Fruit fly (Drosophila melanogaster) whole organism, embryonic: ENCODE data around the gene CG17652.
A peak's percentile ranks its signal among the peaks of the same experiment; 100 is the strongest.

Source experiments
- Bgb ChIP-seq: fragments of 200-800 bp; sonication (Bioruptor generic); IDR thresholded peaks from 2 replicates; pipeline ENCODE4 v1.3.6; 2022; ENCODE audit warnings: missing biosample characterization, missing genetic modification characterization; ENCODE audit not compliant: partially characterized antibody
- BtbVII ChIP-seq: fragments of 200-800 bp; sonication (Bioruptor generic); optimal IDR thresholded peaks from 3 replicates; lab custom pipeline; 2017; ENCODE audit warnings: missing biosample characterization, mild to moderate bottlenecking, missing genetic modification characterization
- CG10565 ChIP-seq: fragments of 200-800 bp; sonication (Bioruptor generic); optimal IDR thresholded peaks from 3 replicates; lab custom pipeline; 2016; ENCODE audit warnings: missing biosample characterization, mild to moderate bottlenecking, missing genetic modification characterization
- CG11723 ChIP-seq: fragments of 200-800 bp; sonication (Bioruptor generic); optimal IDR thresholded peaks from 2 replicates; lab custom pipeline; 2017; ENCODE audit warnings: missing biosample characterization, mild to moderate bottlenecking, missing genetic modification characterization
- CG12155 ChIP-seq: fragments of 200-800 bp; sonication (Bioruptor generic); optimal IDR thresholded peaks from 3 replicates; lab custom pipeline; 2016; ENCODE audit warnings: missing biosample characterization, missing genetic modification characterization
- CG12219 ChIP-seq: fragments of 200-800 bp; sonication (Bioruptor generic); optimal IDR thresholded peaks from 3 replicates; lab custom pipeline; 2018; ENCODE audit warnings: missing biosample characterization, mild to moderate bottlenecking, missing genetic modification characterization
- CG12299 ChIP-seq: fragments of 200-800 bp; sonication (Bioruptor generic); optimal IDR thresholded peaks from 2 replicates; lab custom pipeline; 2018; ENCODE audit warnings: missing biosample characterization, mild to moderate bottlenecking, missing genetic modification characterization
- CG1233 ChIP-seq: fragments of 200-800 bp; sonication (Bioruptor generic); optimal IDR thresholded peaks from 4 replicates; lab custom pipeline; 2018; ENCODE audit warnings: missing biosample characterization, mild to moderate bottlenecking, missing genetic modification characterization
- CG13296 ChIP-seq: fragments of 200-800 bp; sonication (Bioruptor generic); optimal IDR thresholded peaks from 3 replicates; lab custom pipeline; 2018; ENCODE audit warnings: missing biosample characterization, mild to moderate bottlenecking, missing genetic modification characterization
- CG16813 ChIP-seq: fragments of 200-800 bp; sonication (Bioruptor generic); IDR thresholded peaks from 3 replicates; pipeline ENCODE4 v1.3.6; 2022; ENCODE audit warnings: missing biosample characterization, missing genetic modification characterization; ENCODE audit not compliant: partially characterized antibody
- CG1832 ChIP-seq: fragments of 200-800 bp; sonication (Bioruptor generic); optimal IDR thresholded peaks from 2 replicates; lab custom pipeline; 2017; ENCODE audit warnings: missing biosample characterization, mild to moderate bottlenecking, missing genetic modification characterization, inconsistent platforms
- CG18476 ChIP-seq: fragments of 200-800 bp; sonication (Bioruptor generic); optimal IDR thresholded peaks from 2 replicates; lab custom pipeline; 2016; ENCODE audit warnings: missing biosample characterization, mild to moderate bottlenecking, missing genetic modification characterization
- CG2889 ChIP-seq: fragments of 200-800 bp; sonication (Bioruptor generic); IDR thresholded peaks from 3 replicates; pipeline ENCODE4 v1.3.6; 2022; ENCODE audit warnings: missing biosample characterization, missing genetic modification characterization
- CG30431 ChIP-seq: fragments of 200-800 bp; sonication (Bioruptor generic); optimal IDR thresholded peaks from 2 replicates; lab custom pipeline; 2017; ENCODE audit warnings: missing biosample characterization, missing genetic modification characterization
- CG34376 ChIP-seq: fragments of 200-800 bp; sonication (Bioruptor generic); optimal IDR thresholded peaks from 2 replicates; lab custom pipeline; 2018; ENCODE audit warnings: missing biosample characterization, mild to moderate bottlenecking, missing genetic modification characterization
- CG3995 ChIP-seq: fragments of 200-800 bp; sonication (Bioruptor generic); optimal IDR thresholded peaks from 3 replicates; lab custom pipeline; 2016; ENCODE audit warnings: missing biosample characterization, missing genetic modification characterization
- CG9215 ChIP-seq: fragments of 200-800 bp; sonication (Bioruptor generic); IDR thresholded peaks from 2 replicates; pipeline ENCODE4 v1.3.6; 2022; ENCODE audit warnings: missing biosample characterization, missing genetic modification characterization
- CTCF ChIP-seq: fragments of 200-800 bp; sonication (Bioruptor generic); optimal IDR thresholded peaks from 2 replicates; lab custom pipeline; 2017; ENCODE audit warnings: missing biosample characterization, mild to moderate bottlenecking, missing genetic modification characterization, moderate library complexity
- D ChIP-seq, 2 experiments: fragments of 200-800 bp in 1 of 2; fragments of >200 bp in 1 of 2; sonication (Bioruptor generic) in 1 of 2; optimal IDR thresholded peaks; 2 replicates in 1 of 2; 3 replicates in 1 of 2; lab custom pipeline; 2017; ENCODE audit warnings: mild to moderate bottlenecking in 1 of 2, missing biosample characterization in 1 of 2, missing genetic modification characterization in 1 of 2, missing genetic modification reagents in 1 of 2
- D19B ChIP-seq: fragments of 200-800 bp; sonication (Bioruptor generic); optimal IDR thresholded peaks from 2 replicates; lab custom pipeline; 2017; ENCODE audit warnings: missing biosample characterization, mild to moderate bottlenecking, missing genetic modification characterization
- Dll ChIP-seq: fragments of 200-800 bp; sonication (Bioruptor generic); IDR thresholded peaks from 4 replicates; pipeline ENCODE4 v1.3.6; 2022; ENCODE audit warnings: missing biosample characterization, missing genetic modification characterization; ENCODE audit not compliant: partially characterized antibody
- Drgx ChIP-seq: fragments of 200-800 bp; sonication (Bioruptor generic); IDR thresholded peaks from 2 replicates; pipeline ENCODE4 v1.3.6; 2022; ENCODE audit warnings: missing biosample characterization, missing genetic modification characterization
- E2f2 ChIP-seq: fragments of 200-800 bp; sonication (Bioruptor generic); IDR thresholded peaks from 2 replicates; pipeline ENCODE4 v1.3.6; 2022; ENCODE audit warnings: missing biosample characterization, missing genetic modification characterization
- Ets97D ChIP-seq: fragments of 200-800 bp; sonication (Bioruptor generic); optimal IDR thresholded peaks from 3 replicates; lab custom pipeline; 2016; ENCODE audit warnings: missing biosample characterization, missing genetic modification characterization
- HLH3B ChIP-seq: fragments of 200-800 bp; sonication (Bioruptor generic); IDR thresholded peaks from 2 replicates; pipeline ENCODE4 v1.3.6; 2022; ENCODE audit warnings: missing biosample characterization, missing genetic modification characterization
- Lhr ChIP-seq: fragments of 200-800 bp; sonication (Bioruptor generic); optimal IDR thresholded peaks from 3 replicates; lab custom pipeline; 2017; ENCODE audit warnings: mild to moderate bottlenecking, missing biosample characterization, missing genetic modification reagents, missing genetic modification characterization
- MTF-1 ChIP-seq: fragments of 200-800 bp; sonication (Bioruptor generic); optimal IDR thresholded peaks from 2 replicates; lab custom pipeline; 2018; ENCODE audit warnings: missing biosample characterization, mild to moderate bottlenecking, missing genetic modification characterization, borderline replicate concordance
- Opbp ChIP-seq: fragments of 200-800 bp; sonication (Bioruptor generic); IDR thresholded peaks from 3 replicates; pipeline ENCODE4 v1.3.6; 2022; ENCODE audit warnings: missing biosample characterization, missing genetic modification characterization; ENCODE audit not compliant: partially characterized antibody
- Rx ChIP-seq: fragments of 200-800 bp; sonication (Bioruptor generic); IDR thresholded peaks from 2 replicates; pipeline ENCODE4 v1.3.6; 2022; ENCODE audit warnings: missing biosample characterization, missing genetic modification characterization
- Sox100B ChIP-seq: fragments of 200-800 bp; sonication (Bioruptor generic); optimal IDR thresholded peaks from 3 replicates; lab custom pipeline; 2018; ENCODE audit warnings: missing biosample characterization, mild to moderate bottlenecking, missing genetic modification characterization
- Xbp1 ChIP-seq: fragments of 200-800 bp; sonication (Bioruptor generic); optimal IDR thresholded peaks from 3 replicates; lab custom pipeline; 2016; ENCODE audit warnings: missing biosample characterization, mild to moderate bottlenecking, missing genetic modification characterization
- Xrp1 ChIP-seq: fragments of 200-800 bp; sonication (Bioruptor generic); IDR thresholded peaks from 2 replicates; pipeline ENCODE4 v1.3.6; 2022; ENCODE audit warnings: missing biosample characterization, missing genetic modification characterization
- ap ChIP-seq: fragments of 200-800 bp; sonication (Bioruptor generic); IDR thresholded peaks from 2 replicates; pipeline ENCODE4 v1.3.6; 2022; ENCODE audit warnings: missing biosample characterization, missing genetic modification characterization
- ase ChIP-seq: fragments of 200-800 bp; sonication (Bioruptor generic); IDR thresholded peaks from 3 replicates; pipeline ENCODE4 v1.3.6; 2022; ENCODE audit warnings: missing biosample characterization, missing genetic modification characterization
- disco-r ChIP-seq: fragments of 200-800 bp; sonication (Bioruptor generic); optimal IDR thresholded peaks from 2 replicates; lab custom pipeline; 2016; ENCODE audit warnings: missing biosample characterization, missing genetic modification characterization
- eyg ChIP-seq: fragments of 200-800 bp; sonication (Bioruptor generic); optimal IDR thresholded peaks from 3 replicates; lab custom pipeline; 2016; ENCODE audit warnings: missing biosample characterization, missing genetic modification characterization
- gfzf ChIP-seq: fragments of 200-800 bp; sonication (Bioruptor generic); optimal IDR thresholded peaks from 2 replicates; lab custom pipeline; 2016; ENCODE audit warnings: missing biosample characterization, mild to moderate bottlenecking, missing genetic modification characterization, moderate library complexity
- her ChIP-seq: fragments of 200-800 bp; sonication (Bioruptor generic); optimal IDR thresholded peaks from 2 replicates; lab custom pipeline; 2016; ENCODE audit warnings: missing biosample characterization, missing genetic modification characterization
- jigr1 ChIP-seq: fragments of 200-800 bp; sonication (Bioruptor generic); IDR thresholded peaks from 3 replicates; pipeline ENCODE4 v1.3.6; 2022; ENCODE audit warnings: missing biosample characterization, missing genetic modification characterization
- kni ChIP-seq: fragments of 200-800 bp; sonication (Bioruptor generic); optimal IDR thresholded peaks from 3 replicates; lab custom pipeline; 2017; ENCODE audit warnings: mild to moderate bottlenecking, missing biosample characterization, missing genetic modification reagents, missing genetic modification characterization
- lbe ChIP-seq: fragments of 200-800 bp; sonication (Bioruptor generic); optimal IDR thresholded peaks from 2 replicates; lab custom pipeline; 2016; ENCODE audit warnings: missing biosample characterization, mild to moderate bottlenecking, missing genetic modification characterization
- mld ChIP-seq: fragments of 200-800 bp; sonication (Bioruptor generic); IDR thresholded peaks from 3 replicates; pipeline ENCODE4 v1.3.6; 2022; ENCODE audit warnings: missing biosample characterization, missing genetic modification characterization; ENCODE audit not compliant: partially characterized antibody
- psq ChIP-seq: fragments of 200-800 bp; sonication (Bioruptor generic); optimal IDR thresholded peaks from 2 replicates; lab custom pipeline; 2017; ENCODE audit warnings: missing biosample characterization, missing genetic modification characterization
- pzg ChIP-seq: fragments of 200-800 bp; sonication (Bioruptor generic); optimal IDR thresholded peaks from 3 replicates; lab custom pipeline; 2018; ENCODE audit warnings: missing biosample characterization, mild to moderate bottlenecking, missing genetic modification characterization, moderate library complexity
- ro ChIP-seq: fragments of 200-800 bp; sonication (Bioruptor generic); IDR thresholded peaks from 2 replicates; pipeline ENCODE4 v1.3.6; 2022; ENCODE audit warnings: missing biosample characterization, missing genetic modification characterization
- tin ChIP-seq: fragments of 200-800 bp; sonication (Bioruptor generic); optimal IDR thresholded peaks from 3 replicates; lab custom pipeline; 2016; ENCODE audit warnings: missing biosample characterization, missing genetic modification characterization
- tna ChIP-seq: fragments of 200-800 bp; sonication (Bioruptor generic); IDR thresholded peaks from 2 replicates; pipeline ENCODE4 v1.3.6; 2022; ENCODE audit warnings: missing biosample characterization, missing genetic modification characterization; ENCODE audit not compliant: partially characterized antibody
- unc-4 ChIP-seq: fragments of 200-800 bp; sonication (Bioruptor generic); IDR thresholded peaks from 2 replicates; pipeline ENCODE4 v1.3.6; 2022; ENCODE audit warnings: missing biosample characterization, missing genetic modification characterization; ENCODE audit not compliant: partially characterized antibody

CG17652 gene

dm6 chr2L:1727826-1728619 lies 4.1 kb downstream of the CG17652 start (continued):
- peak; percentile 92 for TF ChIP-seq Rx (GFP tag; lab: Robert Waterston, UW)
- peak; percentile 36 for TF ChIP-seq disco-r (GFP tag; lab: Kevin White, UChicago)
- peak; percentile 93 for TF ChIP-seq ap (GFP tag; lab: Robert Waterston, UW)
- peak; percentile 95 for TF ChIP-seq HLH3B
- TF ChIP-seq kni (GFP tag; lab: Kevin White, UChicago): peak; percentile 98
- TF ChIP-seq Opbp: peak; percentile 56; the same call in 2 of the 3 replicates
- TF ChIP-seq mld (GFP tag; lab: Robert Waterston, UW): peak; percentile 87; the same call in 2 of the 3 replicates
- peak; percentile 95 for TF ChIP-seq CG12219 (GFP tag; lab: Kevin White, UChicago)
- peak; percentile 99 for TF ChIP-seq Sox100B
- peak; percentile 87 for TF ChIP-seq D19B
- TF ChIP-seq Dll: peak; percentile 99
- TF ChIP-seq Xbp1 (GFP tag; lab: Kevin White, UChicago): peak; percentile 97
- TF ChIP-seq her (GFP tag; lab: Kevin White, UChicago): peak; percentile 46
- peak; percentile 90 for TF ChIP-seq CG2889 (GFP tag; lab: Robert Waterston, UW)
- peak; percentile 90 for TF ChIP-seq psq (GFP tag; lab: Kevin White, UChicago)
- TF ChIP-seq CG12299 (tag; lab: Kevin White, UChicago): peak; percentile 99
- peak; percentile 69 for TF ChIP-seq MTF-1 (GFP tag; lab: Kevin White, UChicago)
- peak; percentile 67 for TF ChIP-seq Ets97D (GFP tag; lab: Kevin White, UChicago)
- no peak for TF ChIP-seq D (optimal IDR thresholded peaks at IDR 0.05; lab: Kevin White, UChicago)
- TF ChIP-seq D (GFP tag; optimal IDR thresholded peaks at IDR 0.05; lab: Kevin White, UChicago): peak; percentile 94
- TF ChIP-seq gfzf (GFP tag; lab: Kevin White, UChicago): no peak
- peak; percentile 92 for TF ChIP-seq ase (GFP tag; lab: Robert Waterston, UW)
- peak; percentile 93 for TF ChIP-seq CG1233
- peak; percentile 98 for TF ChIP-seq CG13296 (GFP tag; lab: Kevin White, UChicago)
- TF ChIP-seq CG10565 (GFP tag; lab: Kevin White, UChicago): peak; percentile 64
- TF ChIP-seq CG30431: peak; percentile 94
- TF ChIP-seq eyg: peak; percentile 56
- TF ChIP-seq Lhr: peak; percentile 96
- TF ChIP-seq E2f2 (GFP tag; lab: Robert Waterston, UW): peak; percentile 83
- TF ChIP-seq CG34376 (GFP tag; lab: Kevin White, UChicago): peak; percentile 100
- TF ChIP-seq Bgb (GFP tag; lab: Robert Waterston, UW): peak; percentile 79
- TF ChIP-seq CG11723 (GFP tag; lab: Kevin White, UChicago): peak; percentile 98
- TF ChIP-seq CG9215 (GFP tag; lab: Robert Waterston, UW): peak; percentile 97
- TF ChIP-seq pzg (GFP tag; lab: Kevin White, UChicago): peak; percentile 39
- TF ChIP-seq lbe (GFP tag; lab: Kevin White, UChicago): peak; percentile 96
- TF ChIP-seq CG18476: peak; percentile 94
- peak; percentile 95 for TF ChIP-seq CG12155 (GFP tag; lab: Kevin White, UChicago)
- peak; percentile 98 for TF ChIP-seq unc-4 (GFP tag; lab: Robert Waterston, UW)
- TF ChIP-seq Xrp1: peak; percentile 97
- peak; percentile 36 for TF ChIP-seq CG3995 (GFP tag; lab: Kevin White, UChicago)
- peak; percentile 97 for TF ChIP-seq BtbVII (GFP tag; lab: Kevin White, UChicago)
- TF ChIP-seq Drgx (GFP tag; lab: Robert Waterston, UW): peak; percentile 97
- TF ChIP-seq CG1832 (GFP tag; lab: Kevin White, UChicago): peak; percentile 7
- peak; percentile 91 for TF ChIP-seq jigr1 (GFP tag; lab: Robert Waterston, UW)
- peak; percentile 47 for TF ChIP-seq CTCF (GFP tag; lab: Kevin White, UChicago)
- peak; percentile 80 for TF ChIP-seq tna
- TF ChIP-seq ro: peak; percentile 91
- TF ChIP-seq CG16813 (GFP tag; lab: Robert Waterston, UW): peak; percentile 91
- TF ChIP-seq tin: peak; percentile 97
